Worm (Caenorhabditis elegans): ENCODE results near the gene F07B10.7.

Gene F07B10.7

DNA sequence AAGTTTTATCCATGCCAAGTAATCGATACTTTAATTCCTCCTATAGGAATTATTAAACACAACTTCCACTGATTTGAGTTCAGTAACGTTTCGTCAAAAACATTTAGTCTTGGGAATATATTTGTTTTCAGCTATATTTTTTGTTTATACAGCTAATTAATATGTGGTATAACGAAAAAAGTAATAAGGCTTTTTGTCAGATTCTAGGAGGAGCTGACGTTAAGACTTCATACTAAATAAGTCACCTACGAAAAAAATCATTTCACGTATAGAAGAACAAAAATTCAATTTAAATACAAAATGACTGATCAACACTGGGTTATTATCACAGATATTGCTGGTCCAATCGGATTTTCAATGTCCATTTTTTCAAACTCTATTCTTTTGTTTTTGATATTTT is 8.3 kb upstream of the F07B10.7 start, which contains the start of gene str-115:
Gene str-115 (plus strand): TSS at position 301 of the 400 bp plus-strand sequence.
- no peak for TF ChIP-seq F57C9.4 (tag; optimal IDR thresholded peaks at IDR 0.05)
- no peak for TF ChIP-seq Y53G8AR.9 (GFP tag; conservative IDR thresholded peaks at IDR 0.05)
- TF ChIP-seq hsf-1 (GFP tag; IDR thresholded peaks at IDR 0.05): no peak
- no peak for TF ChIP-seq nhr-179 (tag; optimal IDR thresholded peaks at IDR 0.05)
- TF ChIP-seq Y53F4B.3 (GFP tag; IDR thresholded peaks at IDR 0.05): no peak
- no peak for TF ChIP-seq mcd-1 (GFP tag; IDR thresholded peaks at IDR 0.05)

DNA sequence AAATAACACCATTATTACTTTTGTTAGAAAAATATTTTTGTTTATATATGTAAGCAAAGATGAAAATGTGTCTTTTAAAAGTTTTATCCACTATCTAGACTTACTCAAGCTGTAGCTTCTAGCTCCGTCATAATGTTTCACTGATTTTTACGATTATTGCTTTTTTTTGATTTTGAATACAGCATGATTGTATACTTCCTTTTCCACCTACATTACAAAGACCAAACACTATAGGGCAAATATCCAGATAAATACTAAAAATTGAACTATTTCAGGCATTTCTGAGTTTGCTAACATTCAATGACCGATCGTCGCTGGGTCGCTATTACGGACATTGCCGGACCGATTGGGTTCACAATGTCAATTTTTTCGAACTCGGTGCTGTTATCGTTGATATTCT is 6.2 kb upstream of the F07B10.7 start, which contains the start of gene str-116:
Gene str-116 (plus strand): TSS at position 301 of the 400 bp plus-strand sequence.
- no peak for TF ChIP-seq bed-2 (GFP tag; IDR thresholded peaks at IDR 0.05)
- no peak for TF ChIP-seq K11D2.4 (GFP tag; IDR thresholded peaks at IDR 0.05)
- no peak for TF ChIP-seq pbrm-1 (GFP tag; IDR thresholded peaks at IDR 0.05)
- no peak for TF ChIP-seq bed-1 (GFP tag; IDR thresholded peaks at IDR 0.05)
- no peak for TF ChIP-seq F37B4.10 (GFP tag; IDR thresholded peaks at IDR 0.05)
- TF ChIP-seq chd-7 (tag; optimal IDR thresholded peaks at IDR 0.05): no peak
- no peak for TF ChIP-seq snpc-4 (GFP tag; optimal IDR thresholded peaks at IDR 0.05)
- no peak for TF ChIP-seq snpc-4 (tag; optimal IDR thresholded peaks at IDR 0.05)
- no peak for TF ChIP-seq lag-1 (GFP tag; IDR thresholded peaks at IDR 0.05)
- no peak for TF ChIP-seq ama-1 (optimal IDR thresholded peaks at IDR 0.05)
- no peak for TF ChIP-seq ama-1 (GFP tag; optimal IDR thresholded peaks at IDR 0.05)
- TF ChIP-seq F49E8.2 (tag; optimal IDR thresholded peaks at IDR 0.05; ENCODE audit: insufficient read depth): no peak
- no peak for TF ChIP-seq nhr-120 (GFP tag; IDR thresholded peaks at IDR 0.05)
- TF ChIP-seq athp-1 (tag; optimal IDR thresholded peaks at IDR 0.05): no peak
- no peak for TF ChIP-seq B0035.1 (tag; optimal IDR thresholded peaks at IDR 0.05)
- no peak for TF ChIP-seq egrh-3 (GFP tag; IDR thresholded peaks at IDR 0.05)
- no peak for TF ChIP-seq ztf-25 (GFP tag; IDR thresholded peaks at IDR 0.05)

ce11 chrV:11265482-11265881 is 5.0 kb upstream of the F07B10.7 start, which contains the start of gene cln-3.1:
Gene cln-3.1 (minus strand): TSS chrV:11265652.
- TF ChIP-seq mcd-1 (GFP tag; IDR thresholded peaks at IDR 0.05) (no peak), nhr-80 (tag; optimal IDR thresholded peaks at IDR 0.05) (peak; percentile 61)

DNA sequence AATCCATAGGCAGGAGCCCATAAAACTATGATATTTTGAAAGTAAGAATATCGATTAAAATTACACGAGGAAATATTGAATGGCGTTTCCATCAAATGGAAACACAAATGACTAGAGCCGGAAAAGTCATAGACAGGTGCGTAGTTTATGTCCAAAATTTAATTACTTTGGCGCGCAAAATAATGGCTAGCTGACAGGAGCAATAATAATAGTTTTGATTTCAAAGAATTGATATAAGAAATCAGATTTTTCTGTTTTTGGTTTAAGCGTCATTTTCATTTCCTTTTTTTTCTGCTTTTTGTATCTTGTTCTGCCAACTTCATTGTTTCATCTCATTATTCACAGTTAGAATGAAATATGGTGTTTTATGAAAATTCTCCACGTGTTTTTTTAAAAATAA is 2.5 kb upstream of the F07B10.7 start, which contains the start of gene F07B10.4:
Gene F07B10.4 (minus strand): TSS at position 101 of the 400 bp plus-strand sequence.
- no peak for TF ChIP-seq egrh-3 (GFP tag; IDR thresholded peaks at IDR 0.05)
- TF ChIP-seq akir-1 (GFP tag; optimal IDR thresholded peaks at IDR 0.05): no peak
- TF ChIP-seq ztf-28 (GFP tag; IDR thresholded peaks at IDR 0.05): no peak
- TF ChIP-seq hsf-1 (GFP tag; IDR thresholded peaks at IDR 0.05): no peak

- no peak for TF ChIP-seq F55B11.4 (tag; optimal IDR thresholded peaks at IDR 0.05; ENCODE audit: borderline replicate concordance, insufficient read depth)
- TF ChIP-seq cebp-1 (GFP tag; IDR thresholded peaks at IDR 0.05): no peak
- no peak for TF ChIP-seq cebp-1 (tag; optimal IDR thresholded peaks at IDR 0.05)
- no peak for TF ChIP-seq D2030.7 (GFP tag; IDR thresholded peaks at IDR 0.05)
- TF ChIP-seq akir-1 (GFP tag; optimal IDR thresholded peaks at IDR 0.05): no peak
- no peak for TF ChIP-seq ekl-4 (GFP tag; IDR thresholded peaks at IDR 0.05)
- TF ChIP-seq rpc-1 (optimal IDR thresholded peaks at IDR 0.05): no peak
- no peak for TF ChIP-seq rpc-1 (tag; optimal IDR thresholded peaks at IDR 0.05)
- TF ChIP-seq tlf-1 (GFP tag; optimal IDR thresholded peaks at IDR 0.05): no peak
- TF ChIP-seq attf-5 (GFP tag; optimal IDR thresholded peaks at IDR 0.05): no peak
- no peak for TF ChIP-seq sea-2 (GFP tag; IDR thresholded peaks at IDR 0.05)
These were observed 1.6 kb downstream of the F07B10.7 start, which contains the start of gene lgc-36 for ce11 chrV:11258896-11259295. Gene lgc-36 (minus strand): TSS chrV:11258996.
